Worm (Caenorhabditis elegans): ENCODE results near the gene C53A5.9.
A peak's percentile ranks its signal among the peaks of the same experiment; 100 is the strongest.

Gene C53A5.9

ce11 chrV:14585351-14585750 lies 26.7 kb upstream of the C53A5.9 start, which contains the start of gene Y40H4A.2:
TSS of gene Y40H4A.2 (minus strand) at chrV:14585451.
- no peak for TF ChIP-seq sma-9 (GFP tag; optimal IDR thresholded peaks at IDR 0.05)
- no peak for TF ChIP-seq sma-9 (tag; optimal IDR thresholded peaks at IDR 0.05)
- TF ChIP-seq nhr-129 (tag; optimal IDR thresholded peaks at IDR 0.05) = no peak
- TF ChIP-seq nhr-10 (tag; optimal IDR thresholded peaks at IDR 0.05) = no peak
- no peak for TF ChIP-seq unc-39 (tag; optimal IDR thresholded peaks at IDR 0.05)
- TF ChIP-seq mbf-1 (tag; optimal IDR thresholded peaks at IDR 0.05) = no peak
- TF ChIP-seq aly-2 (tag; optimal IDR thresholded peaks at IDR 0.05) = no peak
- TF ChIP-seq skn-1 (tag; optimal IDR thresholded peaks at IDR 0.05) = no peak
- no peak for TF ChIP-seq dmd-4 (tag; optimal IDR thresholded peaks at IDR 0.05)
- no peak for TF ChIP-seq ceh-82 (tag; optimal IDR thresholded peaks at IDR 0.05)
- TF ChIP-seq unc-62 (GFP tag; optimal IDR thresholded peaks at IDR 0.05) = no peak
- TF ChIP-seq blmp-1 (tag; optimal IDR thresholded peaks at IDR 0.05; ENCODE audit: insufficient read depth) = no peak
- TF ChIP-seq unc-55 (GFP tag; optimal IDR thresholded peaks at IDR 0.05) = no peak
- no peak for TF ChIP-seq ztf-4 (tag; optimal IDR thresholded peaks at IDR 0.05)
- no peak for TF ChIP-seq ztf-11 (tag; optimal IDR thresholded peaks at IDR 0.05)
- TF ChIP-seq fos-1 (tag; optimal IDR thresholded peaks at IDR 0.05) = no peak
- TF ChIP-seq nhr-11 (tag; optimal IDR thresholded peaks at IDR 0.05) = no peak
- no peak for TF ChIP-seq peb-1 (tag; optimal IDR thresholded peaks at IDR 0.05)

- TF ChIP-seq unc-55 (GFP tag; optimal IDR thresholded peaks at IDR 0.05) = peak; percentile 45
- no peak for TF ChIP-seq alr-1 (tag; optimal IDR thresholded peaks at IDR 0.05)
Observed at ce11 chrV:14579619-14580018, 21.0 kb upstream of the C53A5.9 start, which contains the start of gene gar-3. TSS of gene gar-3 (minus strand) at chrV:14579719.

DNA sequence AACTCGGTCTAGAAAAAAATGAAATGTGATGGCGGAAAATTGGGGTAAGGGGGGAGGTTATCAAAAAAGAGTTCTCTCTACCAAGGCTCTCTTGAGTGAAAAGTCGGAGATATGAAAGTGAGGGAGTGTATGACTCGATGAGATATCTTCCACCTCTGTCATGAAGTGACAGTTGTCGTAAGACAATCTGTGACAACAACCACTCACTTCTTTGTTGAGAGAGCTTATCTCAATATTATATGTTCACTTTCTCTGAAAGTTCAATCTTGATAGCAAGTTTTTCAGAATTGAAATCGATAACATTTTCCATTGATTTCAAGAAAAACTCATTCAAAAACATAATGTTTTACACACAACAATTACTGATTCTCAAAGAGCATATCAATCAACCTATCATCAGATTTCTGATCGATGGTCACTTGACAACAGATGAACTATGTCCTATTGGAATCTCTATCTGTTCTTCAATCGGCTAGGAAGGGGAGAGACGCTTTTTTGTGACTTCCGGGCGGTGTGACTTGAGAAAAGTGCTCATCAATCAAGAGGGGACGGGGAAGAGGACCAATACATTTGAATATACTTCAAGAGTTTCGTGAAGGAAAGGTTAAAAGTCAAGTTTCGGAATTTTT lies 18.2 kb upstream of the C53A5.9 start:
- no peak for TF ChIP-seq elt-3 (tag; optimal IDR thresholded peaks at IDR 0.05)
- TF ChIP-seq R02D3.7 (tag; optimal IDR thresholded peaks at IDR 0.05) = no peak
- TF ChIP-seq mab-5 (tag; optimal IDR thresholded peaks at IDR 0.05) = no peak
- no peak for TF ChIP-seq alr-1 (tag; optimal IDR thresholded peaks at IDR 0.05)
- peak in 1 of 2 experiments; percentile 8 for TF ChIP-seq lsy-2 (tag; optimal IDR thresholded peaks at IDR 0.05)
- TF ChIP-seq nhr-11 (tag; optimal IDR thresholded peaks at IDR 0.05) = no peak
- no peak for TF ChIP-seq lin-13 (GFP tag; optimal IDR thresholded peaks at IDR 0.05)
- no peak for TF ChIP-seq mdl-1 (tag; optimal IDR thresholded peaks at IDR 0.05)
- no peak for TF ChIP-seq fos-1 (tag; optimal IDR thresholded peaks at IDR 0.05)
- TF ChIP-seq sma-9 (GFP tag; optimal IDR thresholded peaks at IDR 0.05) = no peak
- TF ChIP-seq sma-9 (tag; optimal IDR thresholded peaks at IDR 0.05) = no peak
- TF ChIP-seq nhr-12 (tag; optimal IDR thresholded peaks at IDR 0.05) = no peak
- TF ChIP-seq nhr-237 (tag; optimal IDR thresholded peaks at IDR 0.05) = no peak
- no peak for TF ChIP-seq blmp-1 (tag; optimal IDR thresholded peaks at IDR 0.05; ENCODE audit: insufficient read depth)
- no peak for TF ChIP-seq aly-2 (tag; optimal IDR thresholded peaks at IDR 0.05)
- TF ChIP-seq F13H6.1 (tag; optimal IDR thresholded peaks at IDR 0.05) = peak; percentile 44
- no peak for TF ChIP-seq ZK546.5 (tag; optimal IDR thresholded peaks at IDR 0.05)
- TF ChIP-seq lin-11 (tag; optimal IDR thresholded peaks at IDR 0.05) = no peak

DNA sequence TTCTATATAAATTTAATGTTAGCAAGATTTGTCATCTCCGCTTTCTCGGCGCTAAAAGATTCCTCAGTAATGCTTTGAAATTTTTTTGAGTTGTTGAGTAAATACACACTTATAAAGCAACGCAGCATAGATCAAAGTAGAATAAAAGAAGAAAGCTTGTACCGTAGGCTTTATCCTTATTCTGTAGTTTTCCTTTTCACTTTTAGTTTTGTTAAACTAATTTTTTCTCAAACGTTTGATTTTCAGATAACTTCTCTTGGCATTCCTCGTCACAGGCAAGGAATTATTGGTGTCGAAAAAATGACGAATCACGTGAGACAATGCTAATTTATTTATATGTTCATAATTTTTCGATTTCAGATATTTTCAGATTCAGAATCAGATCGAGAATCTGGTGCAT lies 3.9 kb upstream of the C53A5.9 start, which contains the start of gene C53A5.11:
Gene C53A5.11 (plus strand): TSS at position 301 of the 400 bp plus-strand sequence.
- TF ChIP-seq alr-1 (tag; optimal IDR thresholded peaks at IDR 0.05) = no peak
- no peak for TF ChIP-seq snpc-4 (tag; optimal IDR thresholded peaks at IDR 0.05)
- TF ChIP-seq nhr-237 (tag; optimal IDR thresholded peaks at IDR 0.05) = no peak
- TF ChIP-seq lin-11 (tag; optimal IDR thresholded peaks at IDR 0.05) = no peak

- TF ChIP-seq alr-1 (tag; optimal IDR thresholded peaks at IDR 0.05) (no peak), lin-11 (tag; optimal IDR thresholded peaks at IDR 0.05) (no peak), peb-1 (tag; optimal IDR thresholded peaks at IDR 0.05) (no peak), mab-5 (tag; optimal IDR thresholded peaks at IDR 0.05) (no peak), elt-1 (tag; optimal IDR thresholded peaks at IDR 0.05) (no peak), lin-13 (GFP tag; optimal IDR thresholded peaks at IDR 0.05) (no peak), lsy-2 (tag; optimal IDR thresholded peaks at IDR 0.05) (no peak), zag-1 (tag; optimal IDR thresholded peaks at IDR 0.05) (no peak), mdl-1 (tag; optimal IDR thresholded peaks at IDR 0.05) (no peak), aly-2 (tag; optimal IDR thresholded peaks at IDR 0.05) (no peak), unc-62 (GFP tag; optimal IDR thresholded peaks at IDR 0.05) (no peak), nhr-23 (tag; optimal IDR thresholded peaks at IDR 0.05) (no peak), ceh-16 (tag; optimal IDR thresholded peaks at IDR 0.05) (no peak), sma-3 (GFP tag; optimal IDR thresholded peaks at IDR 0.05) (no peak)
Observed at ce11 chrV:14559312-14559711, 655 bp upstream of the C53A5.9 start, which contains the start of gene srt-32. TSS of gene srt-32 (plus strand) at chrV:14559612.

Data from whole organism, L2 larva.